Worm (Caenorhabditis elegans) whole organism, L1 larva: ENCODE data around the gene picc-1.

Experiments used
- C16A3.4 ChIP-seq: fragments of 150-350 bp; optimal IDR thresholded peaks from 2 replicates; lab custom pipeline; 2014; ENCODE audit warnings: missing biosample characterization, missing genetic modification characterization
- C34B4.2 ChIP-seq: sonication (generic microtip); optimal IDR thresholded peaks from 2 replicates; lab custom pipeline; 2017; ENCODE audit warnings: mild to moderate bottlenecking, missing genetic modification characterization, missing compliant biosample characterization
- F16B12.6 ChIP-seq: fragments of 150-350 bp; optimal IDR thresholded peaks from 2 replicates; lab custom pipeline; 2014; ENCODE audit warnings: missing biosample characterization, missing genetic modification characterization
- Y116A8C.19 ChIP-seq: sonication (generic microtip); optimal IDR thresholded peaks from 2 replicates; lab custom pipeline; 2016; ENCODE audit warnings: missing compliant biosample characterization, missing genetic modification characterization, borderline replicate concordance
- aha-1 ChIP-seq: fragments of 150-350 bp; optimal IDR thresholded peaks from 2 replicates; lab custom pipeline; 2014; ENCODE audit warnings: missing biosample characterization, missing genetic modification characterization
- alr-1 ChIP-seq: fragments of 200-800 bp; sonication (Bioruptor generic); optimal IDR thresholded peaks from 2 replicates; lab custom pipeline; 2018; ENCODE audit warnings: borderline replicate concordance, mild to moderate bottlenecking, missing genetic modification characterization, missing compliant biosample characterization
- aly-2 ChIP-seq: fragments of 150-350 bp; optimal IDR thresholded peaks from 2 replicates; lab custom pipeline; 2014; ENCODE audit warnings: missing biosample characterization, missing genetic modification characterization
- ama-1 ChIP-seq: fragments of 150-350 bp; optimal IDR thresholded peaks from 2 replicates; lab custom pipeline; 2014
- ceh-63 ChIP-seq: fragments of 200-800 bp; sonication (Bioruptor generic); optimal IDR thresholded peaks from 2 replicates; lab custom pipeline; 2018; ENCODE audit warnings: mild to moderate bottlenecking, missing genetic modification characterization, missing compliant biosample characterization
- ceh-8 ChIP-seq: fragments of 200-800 bp; sonication (Bioruptor generic); optimal IDR thresholded peaks from 2 replicates; lab custom pipeline; 2018; ENCODE audit warnings: mild to moderate bottlenecking, missing genetic modification characterization, moderate library complexity, missing compliant biosample characterization
- ceh-88 ChIP-seq: fragments of 200-800 bp; sonication (Bioruptor generic); IDR thresholded peaks from 2 replicates; pipeline ENCODE4 v1.3.6; 2022; ENCODE audit warnings: missing genetic modification characterization, missing compliant biosample characterization
- ceh-90 ChIP-seq: sonication (generic microtip); optimal IDR thresholded peaks from 2 replicates; lab custom pipeline; 2016; ENCODE audit warnings: missing genetic modification characterization, missing compliant biosample characterization
- ces-1 ChIP-seq: fragments of 150-350 bp; optimal IDR thresholded peaks from 2 replicates; lab custom pipeline; 2014; ENCODE audit warnings: missing biosample characterization, missing genetic modification reagents, missing genetic modification characterization
- dpl-1 ChIP-seq, 3 experiments: fragments of 150-350 bp in 2 of 3; sonication (generic microtip) in 1 of 3; optimal IDR thresholded peaks; 2 replicates each; lab custom pipeline; 2014 to 2017; ENCODE audit warnings: missing biosample characterization in 3 of 3, missing genetic modification characterization in 3 of 3, missing genetic modification reagents in 3 of 3
- dsc-1 ChIP-seq: sonication (generic microtip); optimal IDR thresholded peaks from 2 replicates; lab custom pipeline; 2016; ENCODE audit warnings: mild to moderate bottlenecking, missing genetic modification characterization, missing compliant biosample characterization
- efl-3 ChIP-seq: fragments of 200-800 bp; sonication (Bioruptor generic); optimal IDR thresholded peaks from 2 replicates; lab custom pipeline; 2018; ENCODE audit warnings: mild to moderate bottlenecking, missing genetic modification characterization, missing compliant biosample characterization
- egl-27 ChIP-seq, 2 experiments: fragments of 150-350 bp in 1 of 2; sonication (generic microtip); optimal IDR thresholded peaks; 3 replicates each; lab custom pipeline; 2017 to 2018; ENCODE audit warnings: missing biosample characterization in 2 of 2, missing genetic modification characterization in 2 of 2, missing genetic modification reagents in 2 of 2
- elt-2 ChIP-seq: sonication (generic microtip); optimal IDR thresholded peaks from 2 replicates; lab custom pipeline; 2016; ENCODE audit warnings: missing genetic modification characterization, mild to moderate bottlenecking, inconsistent platforms, missing compliant biosample characterization, missing genetic modification reagents
- elt-3 ChIP-seq, 6 experiments: fragments of 150-350 bp in 1 of 6; sonication (generic microtip); optimal IDR thresholded peaks; 2 replicates each; lab custom pipeline; 2017 to 2018; ENCODE audit warnings: missing biosample characterization in 6 of 6, missing genetic modification characterization in 6 of 6, inconsistent platforms in 1 of 6
- ets-5 ChIP-seq: fragments of 200-800 bp; sonication (Bioruptor generic); IDR thresholded peaks from 2 replicates; pipeline ENCODE4 v1.3.6; 2022; ENCODE audit warnings: missing genetic modification characterization, missing compliant biosample characterization
- fkh-4 ChIP-seq: sonication (generic microtip); optimal IDR thresholded peaks from 2 replicates; lab custom pipeline; 2016; ENCODE audit warnings: missing compliant biosample characterization, missing genetic modification characterization, borderline replicate concordance
- fkh-8 ChIP-seq: sonication (generic microtip); optimal IDR thresholded peaks from 2 replicates; lab custom pipeline; 2016; ENCODE audit warnings: mild to moderate bottlenecking, missing genetic modification characterization, missing compliant biosample characterization
- fos-1 ChIP-seq: fragments of 150-350 bp; optimal IDR thresholded peaks from 2 replicates; lab custom pipeline; 2014; ENCODE audit warnings: missing biosample characterization, missing genetic modification characterization
- grh-1 ChIP-seq: fragments of 200-800 bp; sonication (Bioruptor generic); IDR thresholded peaks from 2 replicates; pipeline ENCODE4 v1.3.6; 2022; ENCODE audit warnings: missing genetic modification reagents, missing genetic modification characterization, missing compliant biosample characterization
- hlh-17 ChIP-seq: fragments of 200-800 bp; sonication (Bioruptor generic); optimal IDR thresholded peaks from 2 replicates; lab custom pipeline; 2018; ENCODE audit warnings: missing genetic modification characterization, mild to moderate bottlenecking, missing compliant biosample characterization, moderate library complexity, borderline replicate concordance
- irx-1 ChIP-seq: sonication (generic microtip); optimal IDR thresholded peaks from 2 replicates; lab custom pipeline; 2016; ENCODE audit warnings: missing genetic modification characterization, missing compliant biosample characterization
- isw-1 ChIP-seq: fragments of 200-800 bp; sonication (Bioruptor generic); IDR thresholded peaks from 2 replicates; pipeline ENCODE4 v1.3.6; 2022; ENCODE audit warnings: missing genetic modification characterization, missing compliant biosample characterization
- lin-13 ChIP-seq: fragments of 150-350 bp; optimal IDR thresholded peaks from 2 replicates; lab custom pipeline; 2014; ENCODE audit warnings: missing biosample characterization, missing genetic modification reagents, missing genetic modification characterization
- lin-15B ChIP-seq: fragments of 150-350 bp; sonication (generic microtip); optimal IDR thresholded peaks from 3 replicates; lab custom pipeline; 2014; ENCODE audit warnings: missing biosample characterization, missing genetic modification characterization
- lir-3 ChIP-seq: sonication (generic microtip); optimal IDR thresholded peaks from 2 replicates; lab custom pipeline; 2016; ENCODE audit warnings: mild to moderate bottlenecking, missing genetic modification characterization, moderate library complexity, missing compliant biosample characterization; ENCODE audit not compliant: poor library complexity
- lsy-2 ChIP-seq, 2 experiments: fragments of 150-350 bp; optimal IDR thresholded peaks; 2 replicates each; lab custom pipeline; 2014; ENCODE audit warnings: missing biosample characterization in 2 of 2, missing genetic modification characterization in 2 of 2
- mab-9 ChIP-seq: fragments of 200-800 bp; sonication (Bioruptor generic); IDR thresholded peaks from 2 replicates; pipeline ENCODE4 v1.3.6; 2022; ENCODE audit warnings: missing genetic modification reagents, missing genetic modification characterization, missing compliant biosample characterization
- nhr-19 ChIP-seq: fragments of 200-800 bp; sonication (Bioruptor generic); conservative IDR thresholded peaks from 2 replicates; pipeline ENCODE4 v1.3.6; 2022; ENCODE audit warnings: missing genetic modification characterization, missing compliant biosample characterization
- nhr-237 ChIP-seq: fragments of 150-350 bp; optimal IDR thresholded peaks from 2 replicates; lab custom pipeline; 2014; ENCODE audit warnings: missing biosample characterization, missing genetic modification characterization
- nhr-28 ChIP-seq: fragments of 150-350 bp; optimal IDR thresholded peaks from 2 replicates; lab custom pipeline; 2014; ENCODE audit warnings: missing biosample characterization, missing genetic modification characterization
- nhr-76 ChIP-seq: sonication (generic microtip); optimal IDR thresholded peaks from 2 replicates; lab custom pipeline; 2017; ENCODE audit warnings: missing biosample characterization, missing genetic modification characterization
- nhr-85 ChIP-seq: sonication (generic microtip); peaks from one replicate; lab custom pipeline; 2016; ENCODE audit warnings: missing genetic modification characterization, inconsistent platforms, missing compliant biosample characterization
- nhr-90 ChIP-seq: sonication (generic microtip); optimal IDR thresholded peaks from 2 replicates; lab custom pipeline; 2016; ENCODE audit warnings: mild to moderate bottlenecking, missing genetic modification characterization, missing compliant biosample characterization; ENCODE audit not compliant: poor library complexity
- pax-3 ChIP-seq: fragments of 200-800 bp; sonication (Bioruptor generic); optimal IDR thresholded peaks from 2 replicates; lab custom pipeline; 2018; ENCODE audit warnings: mild to moderate bottlenecking, missing genetic modification characterization, moderate library complexity, missing compliant biosample characterization
- pqm-1 ChIP-seq: sonication (generic microtip); optimal IDR thresholded peaks from 3 replicates; lab custom pipeline; 2017; ENCODE audit warnings: missing biosample characterization, missing genetic modification characterization
- rnt-1 ChIP-seq: sonication (generic microtip); optimal IDR thresholded peaks from 2 replicates; lab custom pipeline; 2016; ENCODE audit warnings: mild to moderate bottlenecking, missing genetic modification characterization, moderate library complexity, missing compliant biosample characterization
- skn-1 ChIP-seq: fragments of 150-350 bp; optimal IDR thresholded peaks from 2 replicates; lab custom pipeline; 2014; ENCODE audit warnings: missing biosample characterization, missing genetic modification characterization
- snpc-4 ChIP-seq: fragments of 150-350 bp; optimal IDR thresholded peaks from 2 replicates; lab custom pipeline; 2014; ENCODE audit warnings: missing biosample characterization, missing genetic modification characterization
- snu-23 ChIP-seq: sonication (generic microtip); optimal IDR thresholded peaks from 2 replicates; lab custom pipeline; 2016; ENCODE audit warnings: missing genetic modification characterization, missing compliant biosample characterization
- sox-4 ChIP-seq: sonication (generic microtip); optimal IDR thresholded peaks from 2 replicates; lab custom pipeline; 2016; ENCODE audit warnings: missing genetic modification characterization, missing compliant biosample characterization
- sptf-1 ChIP-seq: fragments of 150-350 bp; optimal IDR thresholded peaks from 2 replicates; lab custom pipeline; 2014; ENCODE audit warnings: missing biosample characterization, missing genetic modification characterization
- sup-37 ChIP-seq: fragments of 200-800 bp; sonication (Bioruptor generic); optimal IDR thresholded peaks from 2 replicates; lab custom pipeline; 2018; ENCODE audit warnings: mild to moderate bottlenecking, missing genetic modification characterization, missing compliant biosample characterization
- swsn-7 ChIP-seq: sonication (generic microtip); optimal IDR thresholded peaks from 2 replicates; lab custom pipeline; 2016; ENCODE audit warnings: missing genetic modification characterization, missing compliant biosample characterization
- unc-86 ChIP-seq: sonication (generic microtip); optimal IDR thresholded peaks from 2 replicates; lab custom pipeline; 2016; ENCODE audit warnings: missing genetic modification characterization, missing compliant biosample characterization
- unc-98 ChIP-seq: fragments of 200-800 bp; sonication (Bioruptor generic); IDR thresholded peaks from 2 replicates; pipeline ENCODE4 v1.3.6; 2022; ENCODE audit warnings: missing genetic modification characterization, missing compliant biosample characterization
- zag-1 ChIP-seq: fragments of 150-350 bp; optimal IDR thresholded peaks from 2 replicates; lab custom pipeline; 2014; ENCODE audit warnings: missing biosample characterization, missing genetic modification characterization
- zip-4 ChIP-seq: fragments of 200-800 bp; sonication (Bioruptor generic); optimal IDR thresholded peaks from 2 replicates; lab custom pipeline; 2018; ENCODE audit warnings: mild to moderate bottlenecking, missing genetic modification characterization, moderate library complexity, missing compliant biosample characterization
- ztf-4 ChIP-seq: fragments of 150-350 bp; optimal IDR thresholded peaks from 2 replicates; lab custom pipeline; 2014; ENCODE audit warnings: missing biosample characterization, missing genetic modification characterization

The picc-1 gene

DNA sequence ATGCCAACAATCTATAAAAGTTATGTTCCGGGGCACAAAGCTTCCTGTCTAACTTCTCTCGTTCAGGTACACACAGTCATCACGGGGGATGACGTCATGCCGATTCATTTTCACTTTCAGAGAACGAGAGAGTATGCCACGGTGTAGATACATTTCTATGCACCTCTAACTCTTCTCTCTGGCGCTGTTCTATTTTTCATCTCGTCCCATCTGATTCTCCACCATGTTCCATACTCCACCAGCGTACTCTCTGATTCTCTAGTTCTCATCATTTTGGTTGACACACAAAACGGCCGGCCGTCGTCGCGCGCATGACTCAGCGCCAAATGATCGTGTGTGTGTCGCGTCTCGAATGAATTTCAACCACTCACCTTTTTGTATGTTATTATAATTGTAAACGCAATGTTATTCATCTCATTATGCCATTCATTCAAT, 18.4 kb upstream of the picc-1 start (continued):
- TF ChIP-seq nhr-85 (tag; lab: Kevin White, UChicago): peak; percentile 99
- peak; percentile 60 for TF ChIP-seq aly-2 (tag; lab: Kevin White, UChicago)
- TF ChIP-seq elt-3 (tag; optimal IDR thresholded peaks at IDR 0.05; lab: Kevin White, UChicago): peak in 3 of 6 experiments; percentile 6 to 95 (median 94)
- TF ChIP-seq alr-1 (tag; lab: Kevin White, UChicago): no peak
- TF ChIP-seq mab-9 (GFP tag; lab: Robert Waterston, UW): peak; percentile 68
- TF ChIP-seq lsy-2 (tag; optimal IDR thresholded peaks at IDR 0.05; lab: Kevin White, UChicago): peak; percentile 84 to 92
- no peak for TF ChIP-seq nhr-76
- peak; percentile 96 for TF ChIP-seq ztf-4 (tag; lab: Kevin White, UChicago)
- TF ChIP-seq dpl-1 (GFP tag; optimal IDR thresholded peaks at IDR 0.05; lab: Kevin White, UChicago): peak; percentile 64 to 69 (median 66)
- TF ChIP-seq egl-27 (tag; optimal IDR thresholded peaks at IDR 0.05; lab: Kevin White, UChicago): peak; percentile 74 to 91
- no peak for TF ChIP-seq hlh-17 (GFP tag; lab: Kevin White, UChicago)
- peak; percentile 70 for TF ChIP-seq sox-4 (tag; lab: Kevin White, UChicago)
- TF ChIP-seq C16A3.4: peak; percentile 87
- peak; percentile 80 for TF ChIP-seq grh-1 (GFP tag; lab: Robert Waterston, UW)
- peak; percentile 12 for TF ChIP-seq F16B12.6 (tag; lab: Kevin White, UChicago)
- TF ChIP-seq pqm-1 (tag; lab: Kevin White, UChicago): peak; percentile 2
- no peak for TF ChIP-seq ama-1 (lab: Kevin White, UChicago)
- peak; percentile 85 for TF ChIP-seq skn-1 (tag; lab: Kevin White, UChicago)
- no peak for TF ChIP-seq efl-3 (GFP tag; lab: Kevin White, UChicago)
- TF ChIP-seq nhr-237 (tag; lab: Kevin White, UChicago): peak; percentile 73
- peak; percentile 75 for TF ChIP-seq ceh-8 (GFP tag; lab: Kevin White, UChicago)
- peak; percentile 76 for TF ChIP-seq irx-1 (tag; lab: Kevin White, UChicago)
- TF ChIP-seq lin-15B: no peak
- peak; percentile 97 for TF ChIP-seq fkh-8 (tag; lab: Kevin White, UChicago)
- TF ChIP-seq nhr-19 (GFP tag; lab: Robert Waterston, UW): peak; percentile 91
- no peak for TF ChIP-seq sptf-1
- TF ChIP-seq fos-1: no peak
- TF ChIP-seq fkh-4: no peak
- TF ChIP-seq isw-1 (GFP tag; lab: Robert Waterston, UW): peak; percentile 68
- TF ChIP-seq swsn-7 (tag; lab: Kevin White, UChicago): peak; percentile 94
- TF ChIP-seq snpc-4 (tag; lab: Kevin White, UChicago): peak; percentile 43
- TF ChIP-seq ets-5 (GFP tag; lab: Robert Waterston, UW): no peak
- no peak for TF ChIP-seq zag-1 (tag; lab: Kevin White, UChicago)
- TF ChIP-seq sup-37 (GFP tag; lab: Kevin White, UChicago): peak; percentile 73
- TF ChIP-seq rnt-1: peak; percentile 81
- peak; percentile 86 for TF ChIP-seq dsc-1 (tag; lab: Kevin White, UChicago)
- TF ChIP-seq nhr-90 (tag; lab: Kevin White, UChicago): peak; percentile 93
- TF ChIP-seq zip-4 (GFP tag; lab: Kevin White, UChicago): peak; percentile 44
- no peak for TF ChIP-seq nhr-28
- peak; percentile 82 for TF ChIP-seq unc-86 (tag; lab: Kevin White, UChicago)
- peak; percentile 98 for TF ChIP-seq snu-23 (GFP tag; lab: Kevin White, UChicago)
- peak; percentile 82 for TF ChIP-seq lin-13
- TF ChIP-seq elt-2 (tag; lab: Kevin White, UChicago): peak; percentile 97
- peak; percentile 88 for TF ChIP-seq pax-3 (tag; lab: Kevin White, UChicago)
- no peak; the same call in 1 of the 2 replicates for TF ChIP-seq ceh-88
- peak; percentile 83 for TF ChIP-seq lir-3 (tag; lab: Kevin White, UChicago)
- no peak for TF ChIP-seq ceh-63
- no peak for TF ChIP-seq ceh-90
- no peak for TF ChIP-seq ces-1
- no peak for TF ChIP-seq Y116A8C.19
- TF ChIP-seq aha-1 (tag; lab: Kevin White, UChicago): peak; percentile 37
- TF ChIP-seq C34B4.2 (tag; lab: Kevin White, UChicago): no peak
- no peak for TF ChIP-seq unc-98
